Fruit fly (Drosophila melanogaster) whole organism, wandering third instar larva: ENCODE measurements around the gene CG4199.
A peak's percentile ranks its signal among the peaks of the same experiment; 100 is the strongest.

ENCODE experiments used
- Abd-B ChIP-seq: fragments of >200 bp; optimal IDR thresholded peaks from 2 replicates; lab custom pipeline; 2017; ENCODE audit warnings: missing biosample characterization, missing genetic modification characterization
- CG32264 ChIP-seq: fragments of 200-800 bp; sonication (Bioruptor generic); optimal IDR thresholded peaks from 2 replicates; lab custom pipeline; 2016; ENCODE audit warnings: missing biosample characterization, missing genetic modification characterization
- CG9705 ChIP-seq: fragments of 200-800 bp; sonication (Bioruptor generic); optimal IDR thresholded peaks from 2 replicates; lab custom pipeline; 2018; ENCODE audit warnings: missing biosample characterization, mild to moderate bottlenecking, missing genetic modification characterization
- CrebA ChIP-seq: fragments of 200-800 bp; sonication (Bioruptor generic); optimal IDR thresholded peaks from 2 replicates; lab custom pipeline; 2016; ENCODE audit warnings: missing biosample characterization, mild to moderate bottlenecking, missing genetic modification characterization, borderline replicate concordance
- Dfd ChIP-seq: fragments of >200 bp; optimal IDR thresholded peaks from 2 replicates; lab custom pipeline; 2017; ENCODE audit warnings: missing biosample characterization, missing genetic modification characterization
- Dif ChIP-seq: fragments of 200-275, 200-300 bp; sonication (Bioruptor generic); optimal IDR thresholded peaks from 2 replicates; lab custom pipeline; 2018; ENCODE audit warnings: missing biosample characterization, missing genetic modification characterization; ENCODE audit not compliant: partially characterized antibody
- GATAd ChIP-seq: sonication (Bioruptor generic); optimal IDR thresholded peaks from 2 replicates; lab custom pipeline; 2016; ENCODE audit warnings: missing biosample characterization, missing genetic modification characterization
- HLH106 ChIP-seq: fragments of 200-800 bp; optimal IDR thresholded peaks from 3 replicates; lab custom pipeline; 2019; ENCODE audit warnings: missing biosample characterization, mild to moderate bottlenecking, missing genetic modification characterization, moderate library complexity
- Hnf4 ChIP-seq: fragments of 200-800 bp; sonication (Bioruptor generic); optimal IDR thresholded peaks from 2 replicates; lab custom pipeline; 2016; ENCODE audit warnings: missing biosample characterization, mild to moderate bottlenecking, missing genetic modification characterization
- Hr78 ChIP-seq: fragments of >200 bp; optimal IDR thresholded peaks from 2 replicates; lab custom pipeline; 2017; ENCODE audit warnings: missing biosample characterization, missing genetic modification characterization
- Hr83 ChIP-seq: fragments of 200-300 bp; sonication (Bioruptor generic); optimal IDR thresholded peaks from 2 replicates; lab custom pipeline; 2016; ENCODE audit warnings: missing biosample characterization, mild to moderate bottlenecking, missing genetic modification characterization, moderate library complexity; ENCODE audit not compliant: poor library complexity, severe bottlenecking
- Jra ChIP-seq: sonication (Bioruptor generic); optimal IDR thresholded peaks from 2 replicates; lab custom pipeline; 2016; ENCODE audit warnings: missing biosample characterization, missing genetic modification characterization
- Mio ChIP-seq: sonication (Bioruptor generic); optimal IDR thresholded peaks from 2 replicates; lab custom pipeline; 2016; ENCODE audit warnings: missing biosample characterization, missing genetic modification characterization
- Myc ChIP-seq: fragments of >200 bp; optimal IDR thresholded peaks from 2 replicates; lab custom pipeline; 2017
- N ChIP-seq: fragments of >200 bp; optimal IDR thresholded peaks from 2 replicates; lab custom pipeline; 2018; ENCODE audit warnings: missing biosample characterization, missing external identifiers, missing genetic modification characterization
- OdsH ChIP-seq: fragments of 200-800 bp; sonication (Bioruptor generic); optimal IDR thresholded peaks from 2 replicates; lab custom pipeline; 2016; ENCODE audit warnings: missing biosample characterization, mild to moderate bottlenecking, missing genetic modification characterization
- Rel ChIP-seq, 2 experiments: fragments of 200-800 bp; sonication (Bioruptor generic) in 1 of 2; optimal IDR thresholded peaks; 2 replicates in 1 of 2; 3 replicates in 1 of 2; lab custom pipeline; 2016 to 2019; ENCODE audit warnings: mild to moderate bottlenecking in 2 of 2, missing biosample characterization in 2 of 2, missing genetic modification characterization in 2 of 2, moderate library complexity in 1 of 2
- Sp1 ChIP-seq: fragments of 200-800 bp; sonication (Bioruptor generic); optimal IDR thresholded peaks from 3 replicates; lab custom pipeline; 2019; ENCODE audit warnings: missing biosample characterization, mild to moderate bottlenecking, missing genetic modification characterization, moderate library complexity
- Vsx2 ChIP-seq: fragments of 200-300, 225-300 bp; sonication (Bioruptor generic); optimal IDR thresholded peaks from 2 replicates; lab custom pipeline; 2018; ENCODE audit warnings: missing biosample characterization, missing genetic modification characterization; ENCODE audit not compliant: partially characterized antibody
- br ChIP-seq: fragments of 200-800 bp; sonication (Bioruptor generic); optimal IDR thresholded peaks from 2 replicates; lab custom pipeline; 2016; ENCODE audit warnings: missing biosample characterization, missing genetic modification characterization
- brk ChIP-seq: fragments of 200-800 bp; sonication (Bioruptor generic); optimal IDR thresholded peaks from 2 replicates; lab custom pipeline; 2016; ENCODE audit warnings: missing biosample characterization, mild to moderate bottlenecking, missing genetic modification characterization
- dl ChIP-seq, 2 experiments: fragments of 175-275, 200-275 bp in 1 of 2; fragments of 200-275 bp in 1 of 2; sonication (Bioruptor generic); optimal IDR thresholded peaks; lab custom pipeline; 2018; ENCODE audit warnings: mild to moderate bottlenecking in 2 of 2, missing biosample characterization in 2 of 2, missing genetic modification characterization in 2 of 2, moderate library complexity in 2 of 2; ENCODE audit not compliant: partially characterized antibody in 2 of 2, insufficient read depth in 1 of 2
- dmrt93B ChIP-seq: fragments of 200-800 bp; sonication (Bioruptor generic); optimal IDR thresholded peaks from 2 replicates; lab custom pipeline; 2018; ENCODE audit warnings: missing biosample characterization, mild to moderate bottlenecking, missing genetic modification characterization
- dsf ChIP-seq: sonication (Bioruptor generic); optimal IDR thresholded peaks from 2 replicates; lab custom pipeline; 2016; ENCODE audit warnings: missing biosample characterization, missing genetic modification characterization, borderline replicate concordance
- ey ChIP-seq: fragments of 200-800 bp; sonication (Bioruptor generic); optimal IDR thresholded peaks from 2 replicates; lab custom pipeline; 2016; ENCODE audit warnings: missing biosample characterization, missing genetic modification characterization
- foxo ChIP-seq, 2 experiments: fragments of 200-800 bp; sonication (Bioruptor generic); optimal IDR thresholded peaks; 2 replicates in 1 of 2; 3 replicates in 1 of 2; lab custom pipeline; 2016 to 2017; ENCODE audit warnings: missing biosample characterization in 2 of 2, missing genetic modification characterization in 2 of 2
- fru ChIP-seq: fragments of 200-800 bp; sonication (Bioruptor generic); optimal IDR thresholded peaks from 3 replicates; lab custom pipeline; 2016; ENCODE audit warnings: missing biosample characterization, mild to moderate bottlenecking, missing genetic modification characterization
- h ChIP-seq: fragments of 200-800 bp; sonication (Bioruptor generic); optimal IDR thresholded peaks from 3 replicates; lab custom pipeline; 2016; ENCODE audit warnings: missing biosample characterization, mild to moderate bottlenecking, missing genetic modification characterization
- jim ChIP-seq: fragments of 175-275, 200-325 bp; sonication (Bioruptor generic); optimal IDR thresholded peaks from 2 replicates; lab custom pipeline; 2016; ENCODE audit warnings: missing biosample characterization, mild to moderate bottlenecking, missing genetic modification characterization
- lola ChIP-seq: fragments of >200 bp; optimal IDR thresholded peaks from 2 replicates; lab custom pipeline; 2017; ENCODE audit warnings: missing biosample characterization, missing genetic modification characterization
- pan ChIP-seq: fragments of >200 bp; optimal IDR thresholded peaks from 2 replicates; lab custom pipeline; 2017
- psq ChIP-seq: fragments of 200-800 bp; sonication (Bioruptor generic); optimal IDR thresholded peaks from 3 replicates; lab custom pipeline; 2017; ENCODE audit warnings: missing biosample characterization, mild to moderate bottlenecking, missing genetic modification characterization, moderate library complexity
- rgr ChIP-seq: fragments of 200-800 bp; sonication (Bioruptor generic); optimal IDR thresholded peaks from 3 replicates; lab custom pipeline; 2016; ENCODE audit warnings: missing biosample characterization, mild to moderate bottlenecking, missing genetic modification characterization
- sage ChIP-seq: fragments of 200-800 bp; sonication (Bioruptor generic); optimal IDR thresholded peaks from 2 replicates; lab custom pipeline; 2016; ENCODE audit warnings: missing biosample characterization, mild to moderate bottlenecking, missing genetic modification characterization
- sv ChIP-seq: fragments of 200-800 bp; sonication (Bioruptor generic); optimal IDR thresholded peaks from 3 replicates; lab custom pipeline; 2016; ENCODE audit warnings: missing biosample characterization, missing genetic modification characterization
- tai ChIP-seq: sonication (Bioruptor generic); optimal IDR thresholded peaks from 2 replicates; lab custom pipeline; 2016; ENCODE audit warnings: missing biosample characterization, missing genetic modification characterization
- usp ChIP-seq: fragments of >200 bp; optimal IDR thresholded peaks from 2 replicates; lab custom pipeline; 2017; ENCODE audit warnings: missing biosample characterization, missing genetic modification characterization
- woc ChIP-seq: sonication (Bioruptor generic); optimal IDR thresholded peaks from 2 replicates; lab custom pipeline; 2016; ENCODE audit warnings: missing biosample characterization, mild to moderate bottlenecking, missing genetic modification characterization

CG4199 gene

DNA sequence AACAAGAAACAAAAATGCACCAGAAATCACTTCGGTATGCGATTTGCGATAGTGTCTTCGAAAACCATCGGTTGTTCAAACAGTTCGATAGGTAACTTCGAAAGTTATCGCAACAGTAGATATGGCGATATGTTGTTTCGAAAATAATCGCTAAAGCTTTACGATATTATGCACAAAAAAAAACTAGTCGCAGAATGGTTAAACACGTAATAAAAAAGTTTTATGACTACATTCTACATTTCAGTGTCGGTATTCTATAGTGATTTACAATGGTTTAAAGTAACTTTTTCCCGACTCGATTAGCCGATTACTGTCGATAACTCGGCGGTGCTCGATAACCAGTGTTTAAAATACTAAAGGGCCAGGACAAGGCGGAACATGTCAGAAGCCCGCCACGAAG lies 8.2 kb downstream of the CG4199 start, which contains the start of gene CG4281:
Gene CG4281, minus strand, starts transcription at position 70 of the 400 bp plus-strand sequence.
- TF ChIP-seq h (GFP tag; lab: Kevin White, UChicago) (peak; percentile 29), fru (GFP tag; lab: Kevin White, UChicago) (peak; percentile 2), dmrt93B (no peak), OdsH (GFP tag; lab: Kevin White, UChicago) (no peak), Myc (peak; percentile 83), Mio (GFP tag; lab: Kevin White, UChicago) (no peak), Sp1 (GFP tag; lab: Kevin White, UChicago) (peak; percentile 6), woc (GFP tag; lab: Kevin White, UChicago) (peak; percentile 58)
- TF ChIP-seq, all 38 proteins: peak for 5

DNA sequence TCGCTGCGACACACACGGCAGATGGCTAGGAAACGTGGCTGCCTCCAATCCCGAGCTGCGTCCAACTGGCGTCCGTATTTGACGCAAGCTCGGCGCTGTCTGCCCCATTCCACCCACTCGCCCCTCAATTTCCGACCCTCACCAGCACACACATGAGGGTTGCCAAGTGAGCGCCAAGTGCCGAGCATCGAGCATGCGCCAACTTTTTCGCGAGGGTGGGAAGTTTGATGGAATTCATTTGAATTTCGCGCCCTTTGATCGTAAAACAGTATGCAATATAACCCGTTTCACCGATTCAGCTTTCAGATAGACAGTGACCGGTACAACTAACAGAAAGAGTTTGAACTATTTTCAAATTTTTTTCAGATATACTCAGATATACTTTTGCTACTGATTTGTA lies 11.4 kb downstream of the CG4199 start, which contains the start of gene Sik2:
Gene Sik2, minus strand, starts transcription at position 67 of the 400 bp plus-strand sequence.
- TF ChIP-seq pan, result no peak

DNA sequence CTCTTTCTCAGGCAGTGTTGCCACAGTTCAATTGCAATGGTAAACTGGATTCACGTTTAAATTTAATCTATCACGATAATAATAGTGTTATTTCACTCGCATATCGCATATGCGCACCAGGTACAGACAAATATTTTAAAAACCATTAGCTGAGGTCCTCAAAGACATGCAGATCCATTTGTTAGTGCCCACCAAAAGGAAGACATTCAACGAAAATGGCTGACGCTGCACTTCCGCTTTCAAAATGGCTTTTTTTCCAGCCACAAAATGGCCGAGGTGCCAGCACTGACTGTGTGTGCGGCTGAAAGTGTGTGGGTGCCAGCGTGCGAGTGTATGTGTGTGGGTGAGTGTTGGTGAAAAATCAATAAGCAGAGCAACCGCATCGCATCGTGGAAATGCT lies 12.2 kb downstream of the CG4199 start:
- no peak for TF ChIP-seq N (GFP tag; lab: Kevin White, UChicago)
- no peak for TF ChIP-seq Rel (GFP tag; optimal IDR thresholded peaks at IDR 0.05; lab: Kevin White, UChicago)
- TF ChIP-seq Rel (tag; optimal IDR thresholded peaks at IDR 0.05; lab: Kevin White, UChicago), result no peak
- TF ChIP-seq Myc, result peak; percentile 56
- peak; percentile 34 for TF ChIP-seq Sp1 (GFP tag; lab: Kevin White, UChicago)
- peak; percentile 20 for TF ChIP-seq HLH106
- TF ChIP-seq br (GFP tag; lab: Kevin White, UChicago), result no peak
- TF ChIP-seq dl (GFP tag; optimal IDR thresholded peaks at IDR 0.05; lab: Kevin White, UChicago; ENCODE audit: insufficient read depth in 1 of 2, partially characterized antibody in 2 of 2), result no peak
- TF ChIP-seq OdsH (GFP tag; lab: Kevin White, UChicago), result no peak

dm6 chrX:2050070-2050899 lies 23.0 kb downstream of the CG4199 start, which contains the start of gene moody:
Gene moody (minus strand): TSS chrX:2050120.
- TF ChIP-seq woc (GFP tag; lab: Kevin White, UChicago) (peak; percentile 90), jim (GFP tag; lab: Kevin White, UChicago) (peak; percentile 37), Jra (GFP tag; lab: Kevin White, UChicago) (peak; percentile 90), fru (GFP tag; lab: Kevin White, UChicago) (peak; percentile 97), tai (GFP tag; lab: Kevin White, UChicago) (no peak), foxo (GFP tag; optimal IDR thresholded peaks at IDR 0.05; lab: Kevin White, UChicago) (peak; percentile 77 to 99), CG32264 (GFP tag; lab: Kevin White, UChicago) (peak; percentile 86), CrebA (no peak), Vsx2 (GFP tag; lab: Kevin White, UChicago) (no peak), sv (peak; percentile 93), dl (GFP tag; optimal IDR thresholded peaks at IDR 0.05; lab: Kevin White, UChicago; ENCODE audit: insufficient read depth in 1 of 2, partially characterized antibody in 2 of 2) (peak; percentile 69 to 81), Dif (GFP tag; lab: Kevin White, UChicago) (peak; percentile 76), h (GFP tag; lab: Kevin White, UChicago) (peak; percentile 98), CG9705 (GFP tag; lab: Kevin White, UChicago) (peak; percentile 93), Myc (no peak), dmrt93B (peak; percentile 88), brk (no peak), GATAd (GFP tag; lab: Kevin White, UChicago) (peak; percentile 56), OdsH (GFP tag; lab: Kevin White, UChicago) (peak; percentile 96), sage (GFP tag; lab: Kevin White, UChicago) (peak; percentile 84), Hr78 (GFP tag; lab: Kevin White, UChicago) (no peak), Hnf4 (peak; percentile 95), Dfd (no peak), Hr83 (GFP tag; lab: Kevin White, UChicago) (peak; percentile 98), Mio (GFP tag; lab: Kevin White, UChicago) (peak; percentile 89), pan (no peak), HLH106 (peak; percentile 95), rgr (peak; percentile 97), dsf (GFP tag; lab: Kevin White, UChicago) (peak; percentile 79), usp (GFP tag; lab: Kevin White, UChicago) (no peak), br (GFP tag; lab: Kevin White, UChicago) (peak; percentile 98), N (GFP tag; lab: Kevin White, UChicago) (no peak), lola (GFP tag; lab: Kevin White, UChicago) (no peak), ey (peak; percentile 97), Sp1 (GFP tag; lab: Kevin White, UChicago) (peak; percentile 94), Abd-B (GFP tag; lab: Kevin White, UChicago) (no peak), Rel (GFP tag; optimal IDR thresholded peaks at IDR 0.05; lab: Kevin White, UChicago) (peak; percentile 75), Rel (tag; optimal IDR thresholded peaks at IDR 0.05; lab: Kevin White, UChicago) (peak; percentile 84), psq (GFP tag; lab: Kevin White, UChicago) (peak; percentile 87)
- TF ChIP-seq, all 38 proteins: peak for 26
